Fruit fly (Drosophila melanogaster) whole organism, adult: ENCODE results near the gene Mcm10.
A peak's percentile ranks its signal among the peaks of the same experiment; 100 is the strongest.

ENCODE experiments used
- CG5204 ChIP-seq: fragments of 200-800 bp; sonication (Bioruptor generic); optimal IDR thresholded peaks from 2 replicates; lab custom pipeline; 2016; ENCODE audit warnings: missing biosample characterization, missing genetic modification characterization
- Clk ChIP-seq: fragments of 200-800 bp; sonication (Bioruptor generic); optimal IDR thresholded peaks from 2 replicates; lab custom pipeline; 2017; ENCODE audit warnings: missing biosample characterization, missing genetic modification characterization
- ovo ChIP-seq: fragments of 200-800 bp; sonication (Bioruptor generic); optimal IDR thresholded peaks from 2 replicates; lab custom pipeline; 2016; ENCODE audit warnings: missing biosample characterization, missing genetic modification characterization

- TF ChIP-seq Clk (GFP tag; lab: Kevin White, UChicago): peak; percentile 84
- TF ChIP-seq ovo (GFP tag; lab: Kevin White, UChicago): peak; percentile 85
- TF ChIP-seq CG5204: no peak
These were observed 11.2 kb upstream of the Mcm10 start, which contains the start of the genes mAcon1, CG43345 and CG43346 for dm6 chr2L:21168295-21169159.
